Worm (Caenorhabditis elegans) whole organism, young adult: Measurements from ENCODE around the gene C18D11.3.

Experiments
- B0336.3 ChIP-seq: fragments of 200-800 bp; sonication (Bioruptor generic); IDR thresholded peaks from 2 replicates; pipeline ENCODE4 v1.3.6; 2022; ENCODE audit warnings: missing genetic modification characterization, missing compliant biosample characterization
- C17E4.6 ChIP-seq: fragments of 200-800 bp; sonication (Bioruptor generic); IDR thresholded peaks from 2 replicates; pipeline ENCODE4 v1.3.6; 2022; ENCODE audit warnings: missing genetic modification reagents, missing genetic modification characterization, missing compliant biosample characterization
- D2030.7 ChIP-seq: fragments of 200-800 bp; sonication (Bioruptor generic); IDR thresholded peaks from 2 replicates; pipeline ENCODE4 v1.3.6; 2022; ENCODE audit warnings: missing genetic modification reagents, missing genetic modification characterization, missing compliant biosample characterization
- F37B4.10 ChIP-seq: fragments of 200-800 bp; sonication (Bioruptor generic); IDR thresholded peaks from 2 replicates; pipeline ENCODE4 v1.3.6; 2022; ENCODE audit warnings: missing genetic modification characterization, missing compliant biosample characterization
- T07F8.4 ChIP-seq: sonication (generic microtip); optimal IDR thresholded peaks from 2 replicates; lab custom pipeline; 2016; ENCODE audit warnings: mild to moderate bottlenecking, missing genetic modification characterization, moderate library complexity, missing compliant biosample characterization
- Y56A3A.18 ChIP-seq: fragments of 200-800 bp; sonication (Bioruptor generic); IDR thresholded peaks from 2 replicates; pipeline ENCODE4 v1.3.6; 2022; ENCODE audit warnings: missing genetic modification reagents, missing genetic modification characterization, missing compliant biosample characterization
- akir-1 ChIP-seq: fragments of 200-800 bp; sonication (Bioruptor generic); optimal IDR thresholded peaks from 2 replicates; lab custom pipeline; 2018; ENCODE audit warnings: mild to moderate bottlenecking, missing genetic modification characterization, moderate library complexity, missing compliant biosample characterization
- ama-1 ChIP-seq, 3 experiments: fragments of 150-350 bp in 1 of 3; sonication (generic microtip) in 2 of 3; optimal IDR thresholded peaks; 2 replicates each; lab custom pipeline; 2014 to 2018; ENCODE audit warnings: missing biosample characterization in 2 of 3, missing genetic modification characterization in 2 of 3, missing genetic modification reagents in 2 of 3
- attf-3 ChIP-seq: fragments of 200-800 bp; sonication (Bioruptor generic); conservative IDR thresholded peaks from 2 replicates; pipeline ENCODE4 v1.3.6; 2022; ENCODE audit warnings: missing genetic modification reagents, missing genetic modification characterization, missing compliant biosample characterization
- attf-5 ChIP-seq: fragments of 200-800 bp; sonication (Bioruptor generic); optimal IDR thresholded peaks from 2 replicates; lab custom pipeline; 2018; ENCODE audit warnings: mild to moderate bottlenecking, missing genetic modification characterization, missing compliant biosample characterization
- ccch-3 ChIP-seq: fragments of 200-800 bp; sonication (Bioruptor generic); optimal IDR thresholded peaks from 2 replicates; lab custom pipeline; 2018; ENCODE audit warnings: mild to moderate bottlenecking, missing genetic modification characterization, missing compliant biosample characterization
- cebp-1 ChIP-seq, 2 experiments: fragments of 200-800 bp in 1 of 2; sonication (Bioruptor generic) in 1 of 2; sonication (generic microtip) in 1 of 2; IDR thresholded peaks in 1 of 2; optimal IDR thresholded peaks in 1 of 2; 2 replicates each; pipeline versions ENCODE4 v1.3.6 to Lab custom; 2017 to 2022; ENCODE audit warnings: missing compliant biosample characterization in 2 of 2, missing genetic modification characterization in 2 of 2, mild to moderate bottlenecking in 1 of 2, missing genetic modification reagents in 1 of 2, moderate library complexity in 1 of 2
- cebp-2 ChIP-seq: fragments of 200-800 bp; sonication (Bioruptor generic); IDR thresholded peaks from 2 replicates; pipeline ENCODE4 v1.3.6; 2022; ENCODE audit warnings: missing genetic modification characterization, missing compliant biosample characterization
- ceh-100 ChIP-seq: fragments of 200-800 bp; sonication (Bioruptor generic); IDR thresholded peaks from 2 replicates; pipeline ENCODE4 v1.3.6; 2022; ENCODE audit warnings: missing genetic modification reagents, missing genetic modification characterization, missing compliant biosample characterization
- ceh-58 ChIP-seq: fragments of 200-800 bp; sonication (Bioruptor generic); IDR thresholded peaks from 2 replicates; pipeline ENCODE4 v1.3.6; 2022; ENCODE audit warnings: missing genetic modification characterization, missing compliant biosample characterization
- ceh-91 ChIP-seq: fragments of 200-800 bp; sonication (Bioruptor generic); IDR thresholded peaks from 2 replicates; pipeline ENCODE4 v1.3.6; 2022; ENCODE audit warnings: missing genetic modification reagents, missing genetic modification characterization, missing compliant biosample characterization
- dpff-1 ChIP-seq: sonication (generic microtip); optimal IDR thresholded peaks from 2 replicates; lab custom pipeline; 2017; ENCODE audit warnings: mild to moderate bottlenecking, missing genetic modification characterization, missing compliant biosample characterization
- egl-18 ChIP-seq: fragments of 200-800 bp; sonication (Bioruptor generic); IDR thresholded peaks from 2 replicates; pipeline ENCODE4 v1.3.6; 2022; ENCODE audit warnings: missing genetic modification reagents, missing genetic modification characterization, missing compliant biosample characterization
- egrh-3 ChIP-seq: fragments of 200-800 bp; sonication (Bioruptor generic); IDR thresholded peaks from 2 replicates; pipeline ENCODE4 v1.3.6; 2022; ENCODE audit warnings: missing genetic modification reagents, missing genetic modification characterization, missing compliant biosample characterization
- hlh-12 ChIP-seq: sonication (generic microtip); optimal IDR thresholded peaks from 2 replicates; lab custom pipeline; 2016; ENCODE audit warnings: missing genetic modification characterization, missing compliant biosample characterization
- hmg-1.2 ChIP-seq: fragments of 200-800 bp; sonication (Bioruptor generic); IDR thresholded peaks from 2 replicates; pipeline ENCODE4 v1.3.6; 2022; ENCODE audit warnings: missing genetic modification reagents, missing genetic modification characterization, missing compliant biosample characterization
- hmg-20 ChIP-seq: fragments of 200-800 bp; sonication (Bioruptor generic); IDR thresholded peaks from 2 replicates; pipeline ENCODE4 v1.3.6; 2022; ENCODE audit warnings: missing genetic modification reagents, missing genetic modification characterization, missing compliant biosample characterization
- hrde-1 ChIP-seq: sonication (generic microtip); optimal IDR thresholded peaks from 2 replicates; lab custom pipeline; 2016; ENCODE audit warnings: missing genetic modification characterization, mild to moderate bottlenecking, missing compliant biosample characterization, moderate library complexity, missing genotype, missing genetic modification reagents, borderline replicate concordance
- hsf-1 ChIP-seq: fragments of 200-800 bp; sonication (Bioruptor generic); IDR thresholded peaks from 2 replicates; pipeline ENCODE4 v1.3.6; 2022; ENCODE audit warnings: missing genetic modification reagents, missing genetic modification characterization, missing compliant biosample characterization
- let-526 ChIP-seq: fragments of 200-800 bp; sonication (Bioruptor generic); IDR thresholded peaks from 2 replicates; pipeline ENCODE4 v1.3.6; 2022; ENCODE audit warnings: missing genetic modification reagents, missing genetic modification characterization, missing compliant biosample characterization
- let-607 ChIP-seq, 2 experiments: fragments of 200-800 bp in 1 of 2; sonication (Bioruptor generic) in 1 of 2; sonication (generic microtip) in 1 of 2; optimal IDR thresholded peaks; 2 replicates each; lab custom pipeline; 2016 to 2018; ENCODE audit warnings: mild to moderate bottlenecking in 2 of 2, missing compliant biosample characterization in 2 of 2, missing genetic modification characterization in 2 of 2, moderate library complexity in 2 of 2, missing genotype in 1 of 2
- lin-26 ChIP-seq: fragments of 200-800 bp; sonication (Bioruptor generic); IDR thresholded peaks from 2 replicates; pipeline ENCODE4 v1.3.6; 2022; ENCODE audit warnings: missing genetic modification reagents, missing genetic modification characterization, missing compliant biosample characterization
- lir-1 ChIP-seq: fragments of 200-800 bp; sonication (Bioruptor generic); conservative IDR thresholded peaks from 2 replicates; pipeline ENCODE4 v1.3.6; 2022; ENCODE audit warnings: missing genetic modification reagents, missing genetic modification characterization, missing compliant biosample characterization
- lsl-1 ChIP-seq: fragments of 200-800 bp; sonication (Bioruptor generic); optimal IDR thresholded peaks from 2 replicates; lab custom pipeline; 2018; ENCODE audit warnings: mild to moderate bottlenecking, missing genetic modification characterization, moderate library complexity, missing compliant biosample characterization
- madf-3 ChIP-seq: fragments of 200-800 bp; sonication (Bioruptor generic); IDR thresholded peaks from 2 replicates; pipeline ENCODE4 v1.3.6; 2022; ENCODE audit warnings: missing genetic modification reagents, missing genetic modification characterization, missing compliant biosample characterization
- mel-28 ChIP-seq: sonication (generic microtip); optimal IDR thresholded peaks from 2 replicates; lab custom pipeline; 2016; ENCODE audit warnings: borderline replicate concordance, mild to moderate bottlenecking, missing genetic modification characterization, missing compliant biosample characterization
- nfya-2 ChIP-seq: fragments of 200-800 bp; sonication (Bioruptor generic); IDR thresholded peaks from 2 replicates; pipeline ENCODE4 v1.3.6; 2022; ENCODE audit warnings: missing genetic modification reagents, missing genetic modification characterization, missing compliant biosample characterization
- repo-1 ChIP-seq: sonication (generic microtip); optimal IDR thresholded peaks from 2 replicates; lab custom pipeline; 2017; ENCODE audit warnings: mild to moderate bottlenecking, missing genetic modification characterization, missing compliant biosample characterization
- sea-2 ChIP-seq: fragments of 200-800 bp; sonication (Bioruptor generic); IDR thresholded peaks from 2 replicates; pipeline ENCODE4 v1.3.6; 2022; ENCODE audit warnings: missing genetic modification characterization, missing compliant biosample characterization
- sptf-2 ChIP-seq: fragments of 200-800 bp; sonication (Bioruptor generic); optimal IDR thresholded peaks from 2 replicates; lab custom pipeline; 2018; ENCODE audit warnings: mild to moderate bottlenecking, missing genetic modification characterization, missing compliant biosample characterization
- tbp1 ChIP-seq: fragments of 200-800 bp; sonication (Bioruptor generic); optimal IDR thresholded peaks from 2 replicates; lab custom pipeline; 2018; ENCODE audit warnings: mild to moderate bottlenecking, missing genetic modification characterization, missing compliant biosample characterization
- tlf-1 ChIP-seq: fragments of 200-800 bp; sonication (Bioruptor generic); optimal IDR thresholded peaks from 2 replicates; lab custom pipeline; 2018; ENCODE audit warnings: mild to moderate bottlenecking, missing genetic modification characterization, missing compliant biosample characterization
- xnd-1 ChIP-seq: sonication (generic microtip); optimal IDR thresholded peaks from 2 replicates; lab custom pipeline; 2016; ENCODE audit warnings: missing genotype, missing genetic modification reagents, missing genetic modification characterization, missing compliant biosample characterization
- zfh-2 ChIP-seq: fragments of 200-800 bp; sonication (Bioruptor generic); conservative IDR thresholded peaks from 2 replicates; pipeline ENCODE4 v1.3.6; 2022; ENCODE audit warnings: missing genetic modification reagents, missing genetic modification characterization, missing compliant biosample characterization

C18D11.3 gene

ce11 chrIII:11841728-11842127, 18.5 kb downstream of the C18D11.3 start:
- no peak for TF ChIP-seq let-526
- no peak for TF ChIP-seq ama-1 (optimal IDR thresholded peaks at IDR 0.05; lab: Kevin White, UChicago)
- TF ChIP-seq ama-1 (GFP tag; optimal IDR thresholded peaks at IDR 0.05; lab: Kevin White, UChicago) = no peak
- no peak for TF ChIP-seq ccch-3
- no peak for TF ChIP-seq egl-18 (GFP tag; lab: Robert Waterston, UW)
- TF ChIP-seq sea-2 (GFP tag; lab: Robert Waterston, UW) = no peak
- 0 out of 2 replicates have a peak, but pooled peaks have one; percentile 29 for TF ChIP-seq hsf-1 (GFP tag; lab: Robert Waterston, UW)
- no peak for TF ChIP-seq D2030.7
- TF ChIP-seq madf-3 (GFP tag; lab: Robert Waterston, UW) = no peak
- peak; percentile 69 for TF ChIP-seq zfh-2

- TF ChIP-seq zfh-2 (peak; percentile 65), B0336.3 (GFP tag; lab: Robert Waterston, UW) (no peak)
Observed at ce11 chrIII:11843007-11843406, 19.8 kb downstream of the C18D11.3 start.

ce11 chrIII:11846365-11846764, 23.1 kb downstream of the C18D11.3 start, which contains the start of gene ntl-3:
Gene ntl-3, minus strand, starts transcription at chrIII:11846465.
- TF ChIP-seq xnd-1 (no peak), let-607 (tag; optimal IDR thresholded peaks at IDR 0.05; lab: Kevin White, UChicago) (no peak)

- TF ChIP-seq hmg-1.2 (GFP tag; lab: Robert Waterston, UW) = peak; percentile 14; the same call in 1 of the 2 replicates
- no peak for TF ChIP-seq repo-1 (tag; lab: Kevin White, UChicago)
Observed at ce11 chrIII:11847014-11847413, 23.8 kb downstream of the C18D11.3 start.

ce11 chrIII:11847658-11848202, 24.5 kb downstream of the C18D11.3 start, which contains the start of gene mif-1:
Gene mif-1, plus strand, starts transcription at chrIII:11848152.
- TF ChIP-seq lsl-1 (GFP tag; lab: Kevin White, UChicago) (peak; percentile 83), attf-5 (GFP tag; lab: Kevin White, UChicago) (peak; percentile 23), mel-28 (tag; lab: Kevin White, UChicago) (no peak), tbp1 (GFP tag; lab: Kevin White, UChicago) (peak; percentile 7)

- TF ChIP-seq cebp-2 (GFP tag; lab: Robert Waterston, UW) (no peak), hlh-12 (tag; lab: Kevin White, UChicago) (no peak), C17E4.6 (GFP tag; lab: Robert Waterston, UW) (no peak), hmg-20 (GFP tag; lab: Robert Waterston, UW) (no peak), nfya-2 (GFP tag; lab: Robert Waterston, UW) (no peak), hrde-1 (tag; lab: Kevin White, UChicago) (no peak), lir-1 (GFP tag; lab: Robert Waterston, UW) (no peak), cebp-1 (GFP tag; IDR thresholded peaks at IDR 0.05; lab: Robert Waterston, UW) (no peak), cebp-1 (tag; optimal IDR thresholded peaks at IDR 0.05; lab: Kevin White, UChicago) (peak; percentile 31), ceh-91 (GFP tag; lab: Robert Waterston, UW) (no peak), tlf-1 (GFP tag; lab: Kevin White, UChicago) (no peak), F37B4.10 (GFP tag; lab: Robert Waterston, UW) (no peak), dpff-1 (tag; lab: Kevin White, UChicago) (no peak), ceh-58 (GFP tag; lab: Robert Waterston, UW) (no peak), madf-3 (GFP tag; lab: Robert Waterston, UW) (no peak), hmg-1.2 (GFP tag; lab: Robert Waterston, UW) (peak; percentile 12; the same call in 1 of the 2 replicates), T07F8.4 (tag; lab: Kevin White, UChicago) (no peak), attf-3 (GFP tag; lab: Robert Waterston, UW) (no peak), egrh-3 (GFP tag; lab: Robert Waterston, UW) (peak; percentile 31; the same call in 1 of the 2 replicates), lin-26 (0 out of 2 replicates have a peak, but pooled peaks have one; percentile 18), sptf-2 (GFP tag; lab: Kevin White, UChicago) (no peak), ceh-100 (GFP tag; lab: Robert Waterston, UW) (peak; percentile 77), Y56A3A.18 (GFP tag; lab: Robert Waterston, UW) (no peak), akir-1 (GFP tag; lab: Kevin White, UChicago) (no peak)
Observed at ce11 chrIII:11848317-11848716, 25.1 kb downstream of the C18D11.3 start.
